Worm (Caenorhabditis elegans) whole organism, young adult: ENCODE results near the gene ddn-3.

ENCODE experiments used
- C17E4.6 ChIP-seq: fragments of 200-800 bp; sonication (Bioruptor generic); IDR thresholded peaks from 2 replicates; pipeline ENCODE4 v1.3.6; 2022; ENCODE audit warnings: missing genetic modification reagents, missing genetic modification characterization, missing compliant biosample characterization
- F23B12.7 ChIP-seq: sonication (generic microtip); optimal IDR thresholded peaks from 2 replicates; lab custom pipeline; 2017; ENCODE audit warnings: missing genetic modification characterization, mild to moderate bottlenecking, missing compliant biosample characterization, antibody characterized with exemption, moderate library complexity; ENCODE audit not compliant: insufficient read depth
- ama-1 ChIP-seq, 3 experiments: fragments of 150-350 bp in 1 of 3; sonication (generic microtip) in 2 of 3; optimal IDR thresholded peaks; 2 replicates each; lab custom pipeline; 2014 to 2018; ENCODE audit warnings: missing biosample characterization in 2 of 3, missing genetic modification characterization in 2 of 3, missing genetic modification reagents in 2 of 3
- athp-1 ChIP-seq: sonication (generic microtip); optimal IDR thresholded peaks from 2 replicates; lab custom pipeline; 2017; ENCODE audit warnings: mild to moderate bottlenecking, missing genetic modification characterization, missing compliant biosample characterization
- him-1 ChIP-seq: sonication (generic microtip); optimal IDR thresholded peaks from 2 replicates; lab custom pipeline; 2016; ENCODE audit warnings: missing genotype, missing genetic modification reagents, missing genetic modification characterization, missing compliant biosample characterization
- hmg-1.2 ChIP-seq: fragments of 200-800 bp; sonication (Bioruptor generic); IDR thresholded peaks from 2 replicates; pipeline ENCODE4 v1.3.6; 2022; ENCODE audit warnings: missing genetic modification reagents, missing genetic modification characterization, missing compliant biosample characterization
- hsf-1 ChIP-seq: fragments of 200-800 bp; sonication (Bioruptor generic); IDR thresholded peaks from 2 replicates; pipeline ENCODE4 v1.3.6; 2022; ENCODE audit warnings: missing genetic modification reagents, missing genetic modification characterization, missing compliant biosample characterization
- nfya-1 ChIP-seq: sonication (generic microtip); optimal IDR thresholded peaks from 2 replicates; lab custom pipeline; 2017; ENCODE audit warnings: antibody characterized with exemption, missing compliant biosample characterization, missing genetic modification characterization, borderline replicate concordance; ENCODE audit not compliant: insufficient read depth
- nhr-90 ChIP-seq: sonication (generic microtip); optimal IDR thresholded peaks from 2 replicates; lab custom pipeline; 2016; ENCODE audit warnings: missing genotype, mild to moderate bottlenecking, missing genetic modification characterization, missing compliant biosample characterization
- pha-4 ChIP-seq: fragments of 150-350 bp; sonication (generic microtip); optimal IDR thresholded peaks from 2 replicates; lab custom pipeline; 2014; ENCODE audit warnings: missing biosample characterization, missing genetic modification reagents, missing genetic modification characterization
- sea-2 ChIP-seq: fragments of 200-800 bp; sonication (Bioruptor generic); IDR thresholded peaks from 2 replicates; pipeline ENCODE4 v1.3.6; 2022; ENCODE audit warnings: missing genetic modification characterization, missing compliant biosample characterization
- snpc-3.4 ChIP-seq: sonication (generic microtip); optimal IDR thresholded peaks from 2 replicates; lab custom pipeline; 2017; ENCODE audit warnings: missing genetic modification characterization, mild to moderate bottlenecking, missing compliant biosample characterization, antibody characterized with exemption, moderate library complexity, missing genotype, missing genetic modification reagents

- TF ChIP-seq pha-4 (tag; lab: Kevin White, UChicago), result no peak
- TF ChIP-seq ama-1 (optimal IDR thresholded peaks at IDR 0.05; lab: Kevin White, UChicago), result no peak
- TF ChIP-seq ama-1 (GFP tag; optimal IDR thresholded peaks at IDR 0.05; lab: Kevin White, UChicago), result no peak
- TF ChIP-seq nhr-90 (tag; lab: Kevin White, UChicago), result no peak
- TF ChIP-seq snpc-3.4 (tag; lab: Kevin White, UChicago), result no peak
- no peak for TF ChIP-seq athp-1 (tag; lab: Kevin White, UChicago)
- TF ChIP-seq F23B12.7 (tag; lab: Kevin White, UChicago), result no peak
- TF ChIP-seq sea-2 (GFP tag; lab: Robert Waterston, UW), result no peak
- TF ChIP-seq C17E4.6 (GFP tag; lab: Robert Waterston, UW), result no peak
- TF ChIP-seq him-1 (tag; lab: Kevin White, UChicago), result no peak
- no peak for TF ChIP-seq hsf-1 (GFP tag; lab: Robert Waterston, UW)
- no peak for TF ChIP-seq nfya-1 (tag; lab: Kevin White, UChicago)
- no peak for TF ChIP-seq hmg-1.2 (GFP tag; lab: Robert Waterston, UW)
Measured at ce11 chrV:14289363-14289762, 21.7 kb downstream of the ddn-3 start, which contains the start of gene F14D7.1.
